Worm (Caenorhabditis elegans): ENCODE data around the gene ncx-7.
A peak's percentile ranks its signal among the peaks of the same experiment; 100 is the strongest.

ncx-7 gene

ce11 chrIII:9765465-9765900, 45.4 kb upstream of the ncx-7 start (continued):
- TF ChIP-seq fkh-3 (tag; optimal IDR thresholded peaks at IDR 0.05) = peak; percentile 61
- TF ChIP-seq lin-35 (GFP tag; optimal IDR thresholded peaks at IDR 0.05) = peak in 2 of 3 experiments; percentile 44 to 94
- TF ChIP-seq Y53F4B.3 (GFP tag; IDR thresholded peaks at IDR 0.05) = no peak
- TF ChIP-seq tbx-9 (tag; optimal IDR thresholded peaks at IDR 0.05; ENCODE audit: borderline replicate concordance) = no peak
- TF ChIP-seq hrde-1 (tag; optimal IDR thresholded peaks at IDR 0.05; ENCODE audit: borderline replicate concordance) = no peak
- TF ChIP-seq K11D2.4 (GFP tag; IDR thresholded peaks at IDR 0.05) = peak; percentile 98
- peak; percentile 98 for TF ChIP-seq ztf-26 (tag; optimal IDR thresholded peaks at IDR 0.05)
- TF ChIP-seq hlh-12 (tag; optimal IDR thresholded peaks at IDR 0.05) = no peak
- peak; percentile 79 for TF ChIP-seq F10E7.11 (tag; optimal IDR thresholded peaks at IDR 0.05)
- TF ChIP-seq T07F8.4 (tag; optimal IDR thresholded peaks at IDR 0.05) = peak; percentile 57
- peak; percentile 96 for TF ChIP-seq egl-44 (GFP tag; IDR thresholded peaks at IDR 0.05)
- TF ChIP-seq sdz-38 (tag; optimal IDR thresholded peaks at IDR 0.05) = no peak
- peak; percentile 99 for TF ChIP-seq zfh-2 (GFP tag; conservative IDR thresholded peaks at IDR 0.05)
- no peak for TF ChIP-seq nhr-179 (tag; optimal IDR thresholded peaks at IDR 0.05)
- peak; percentile 92 for TF ChIP-seq akir-1 (GFP tag; optimal IDR thresholded peaks at IDR 0.05)
- TF ChIP-seq ekl-4 (GFP tag; IDR thresholded peaks at IDR 0.05) = peak; percentile 99
- peak; percentile 3 for TF ChIP-seq unc-130 (GFP tag; optimal IDR thresholded peaks at IDR 0.05)
- no peak for TF ChIP-seq nhr-120 (GFP tag; IDR thresholded peaks at IDR 0.05)
- TF ChIP-seq ceh-79 (tag; optimal IDR thresholded peaks at IDR 0.05) = peak; percentile 77
- TF ChIP-seq ama-1 (optimal IDR thresholded peaks at IDR 0.05) = peak; percentile 90
- peak in 1 of 2 experiments; percentile 78 for TF ChIP-seq ama-1 (GFP tag; optimal IDR thresholded peaks at IDR 0.05)
- peak; percentile 98 for TF ChIP-seq Y53G8AR.9 (GFP tag; conservative IDR thresholded peaks at IDR 0.05)
- peak; percentile 100 for TF ChIP-seq K12H6.12 (tag; optimal IDR thresholded peaks at IDR 0.05)
- peak; percentile 84; the same call in 1 of the 2 replicates for TF ChIP-seq ztf-28 (GFP tag; IDR thresholded peaks at IDR 0.05)
- TF ChIP-seq dox-1 (GFP tag; IDR thresholded peaks at IDR 0.05) = peak; percentile 97
- TF ChIP-seq snpc-4 (GFP tag; optimal IDR thresholded peaks at IDR 0.05) = peak; percentile 43
- TF ChIP-seq snpc-4 (tag; optimal IDR thresholded peaks at IDR 0.05) = peak in 3 of 4 experiments; percentile 57 to 84 (median 83)
- TF ChIP-seq pbrm-1 (GFP tag; IDR thresholded peaks at IDR 0.05) = peak; percentile 97
- peak; percentile 41 for TF ChIP-seq B0261.1 (tag; optimal IDR thresholded peaks at IDR 0.05)
- TF ChIP-seq egrh-3 (GFP tag; IDR thresholded peaks at IDR 0.05) = peak; percentile 54
- peak; percentile 77; the same call in 1 of the 2 replicates for TF ChIP-seq ztf-6 (GFP tag; IDR thresholded peaks at IDR 0.05)
- TF ChIP-seq egl-18 (GFP tag; IDR thresholded peaks at IDR 0.05) = peak; percentile 93
- peak; percentile 95 for TF ChIP-seq F57C9.4 (tag; optimal IDR thresholded peaks at IDR 0.05)
- TF ChIP-seq madf-6 (GFP tag; IDR thresholded peaks at IDR 0.05) = peak; percentile 66
- TF ChIP-seq die-1 (tag; optimal IDR thresholded peaks at IDR 0.05) = peak; percentile 62
- TF ChIP-seq F55B11.4 (tag; optimal IDR thresholded peaks at IDR 0.05; ENCODE audit: borderline replicate concordance, insufficient read depth) = no peak
- peak; percentile 74 for TF ChIP-seq attf-3 (GFP tag; conservative IDR thresholded peaks at IDR 0.05)
- peak; percentile 91 to 94 for TF ChIP-seq let-607 (tag; optimal IDR thresholded peaks at IDR 0.05)
- peak; percentile 97 for TF ChIP-seq F52B5.7 (tag; optimal IDR thresholded peaks at IDR 0.05)
- TF ChIP-seq sptf-2 (GFP tag; optimal IDR thresholded peaks at IDR 0.05) = peak; percentile 17
- TF ChIP-seq snpc-3.4 (tag; optimal IDR thresholded peaks at IDR 0.05) = peak; percentile 55
- peak; percentile 93 for TF ChIP-seq athp-1 (tag; optimal IDR thresholded peaks at IDR 0.05)
- peak; percentile 21 for TF ChIP-seq snpc-1.3 (tag; optimal IDR thresholded peaks at IDR 0.05; ENCODE audit: insufficient read depth)
- TF ChIP-seq C06A6.2 (GFP tag; conservative IDR thresholded peaks at IDR 0.05) = peak; percentile 97
- TF ChIP-seq snpc-1.1 (tag; optimal IDR thresholded peaks at IDR 0.05; ENCODE audit: insufficient read depth) = no peak
- peak; percentile 97 for TF ChIP-seq bed-1 (GFP tag; IDR thresholded peaks at IDR 0.05)
- no peak for TF ChIP-seq him-1 (tag; optimal IDR thresholded peaks at IDR 0.05)
- TF ChIP-seq zim-3 (tag; optimal IDR thresholded peaks at IDR 0.05) = peak; percentile 94

Measured in whole organism, young adult.